Worm (Caenorhabditis elegans) whole organism, L4 larva: Measurements from ENCODE around the gene F40C5.2.
A peak's percentile ranks its signal among the peaks of the same experiment; 100 is the strongest.
"Not testable (repeated sequence)": the region's sequence is repeated elsewhere in the genome, so short reads cannot be mapped to it uniquely, and the experiment has no call there.

ENCODE experiments used
- F26F4.8 ChIP-seq: fragments of 200-800 bp; sonication (Bioruptor generic); conservative IDR thresholded peaks from 2 replicates; pipeline ENCODE4 v1.3.6; 2022; ENCODE audit warnings: missing genetic modification characterization, missing compliant biosample characterization
- F49E8.2 ChIP-seq: sonication (generic microtip); optimal IDR thresholded peaks from 2 replicates; lab custom pipeline; 2016; ENCODE audit warnings: missing compliant biosample characterization, mild to moderate bottlenecking, missing genetic modification characterization, borderline replicate concordance
- T26A8.4 ChIP-seq: fragments of 200-800 bp; sonication (Bioruptor generic); IDR thresholded peaks from 2 replicates; pipeline ENCODE4 v1.3.6; 2022; ENCODE audit warnings: missing genetic modification characterization, missing compliant biosample characterization
- aha-1 ChIP-seq: fragments of 150-350 bp; peaks from one replicate; lab custom pipeline; 2014; ENCODE audit warnings: missing biosample characterization, missing genetic modification characterization
- arid-1 ChIP-seq: fragments of 200-800 bp; sonication (Bioruptor generic); conservative IDR thresholded peaks from 2 replicates; pipeline ENCODE4 v1.3.6; 2022; ENCODE audit warnings: missing genetic modification reagents, missing genetic modification characterization, missing compliant biosample characterization
- ceh-44 ChIP-seq: fragments of 200-800 bp; sonication (Bioruptor generic); IDR thresholded peaks from 2 replicates; pipeline ENCODE4 v1.3.6; 2022; ENCODE audit warnings: missing genetic modification reagents, missing genetic modification characterization, missing compliant biosample characterization
- ceh-62 ChIP-seq: sonication (generic microtip); optimal IDR thresholded peaks from 2 replicates; lab custom pipeline; 2017; ENCODE audit warnings: missing biosample characterization, missing genetic modification characterization
- ceh-82 ChIP-seq: sonication (generic microtip); optimal IDR thresholded peaks from 2 replicates; lab custom pipeline; 2017; ENCODE audit warnings: missing biosample characterization, missing genetic modification characterization
- cey-2 ChIP-seq: sonication (generic microtip); optimal IDR thresholded peaks from 3 replicates; lab custom pipeline; 2017; ENCODE audit warnings: missing genetic modification characterization, mild to moderate bottlenecking, missing compliant biosample characterization, antibody characterized with exemption, borderline replicate concordance; ENCODE audit not compliant: insufficient read depth
- ctbp-1 ChIP-seq: fragments of 200-800 bp; sonication (Bioruptor generic); IDR thresholded peaks from 2 replicates; pipeline ENCODE4 v1.3.6; 2022; ENCODE audit warnings: missing genetic modification reagents, missing genetic modification characterization, missing compliant biosample characterization
- daf-16 ChIP-seq, 3 experiments: sonication (generic microtip); optimal IDR thresholded peaks; 2 replicates each; lab custom pipeline; 2016 to 2017; ENCODE audit warnings: missing genetic modification characterization in 3 of 3, missing genetic modification reagents in 3 of 3, mild to moderate bottlenecking in 2 of 3, missing compliant biosample characterization in 2 of 3, missing biosample characterization in 1 of 3, moderate library complexity in 1 of 3
- daf-19 ChIP-seq: fragments of 200-800 bp; sonication (Bioruptor generic); conservative IDR thresholded peaks from 2 replicates; pipeline ENCODE4 v1.3.6; 2022; ENCODE audit warnings: missing genetic modification characterization, missing compliant biosample characterization
- daf-8 ChIP-seq: fragments of 200-800 bp; sonication (Bioruptor generic); IDR thresholded peaks from 2 replicates; pipeline ENCODE4 v1.3.6; 2022; ENCODE audit warnings: missing genetic modification characterization, missing compliant biosample characterization
- dmd-8 ChIP-seq: fragments of 200-800 bp; sonication (Bioruptor generic); IDR thresholded peaks from 2 replicates; pipeline ENCODE4 v1.3.6; 2022; ENCODE audit warnings: missing genetic modification characterization, missing compliant biosample characterization
- dmd-9 ChIP-seq: fragments of 200-800 bp; sonication (Bioruptor generic); IDR thresholded peaks from 2 replicates; pipeline ENCODE4 v1.3.6; 2022; ENCODE audit warnings: missing genetic modification reagents, missing genetic modification characterization, missing compliant biosample characterization
- duxl-1 ChIP-seq: sonication (generic microtip); optimal IDR thresholded peaks from 2 replicates; lab custom pipeline; 2016; ENCODE audit warnings: mild to moderate bottlenecking, missing genetic modification characterization, moderate library complexity, missing compliant biosample characterization; ENCODE audit not compliant: poor library complexity
- fkh-10 ChIP-seq: fragments of 150-350 bp; optimal IDR thresholded peaks from 2 replicates; lab custom pipeline; 2014; ENCODE audit warnings: missing biosample characterization, missing genetic modification reagents, missing genetic modification characterization
- hlh-11 ChIP-seq: fragments of 200-800 bp; sonication (Bioruptor generic); optimal IDR thresholded peaks from 2 replicates; lab custom pipeline; 2018; ENCODE audit warnings: mild to moderate bottlenecking, missing genetic modification characterization, missing compliant biosample characterization
- hlh-30 ChIP-seq: sonication (generic microtip); optimal IDR thresholded peaks from 2 replicates; lab custom pipeline; 2017; ENCODE audit warnings: antibody characterized with exemption, mild to moderate bottlenecking, missing genetic modification characterization, missing compliant biosample characterization; ENCODE audit not compliant: insufficient read depth
- jun-1 ChIP-seq: fragments of 150-350 bp; optimal IDR thresholded peaks from 2 replicates; lab custom pipeline; 2014; ENCODE audit warnings: missing biosample characterization, missing genetic modification reagents, missing genetic modification characterization
- lin-38 ChIP-seq: fragments of 200-800 bp; sonication (Bioruptor generic); IDR thresholded peaks from 2 replicates; pipeline ENCODE4 v1.3.6; 2022; ENCODE audit warnings: missing genetic modification reagents, missing genetic modification characterization, missing compliant biosample characterization
- madf-9 ChIP-seq: fragments of 200-800 bp; sonication (Bioruptor generic); conservative IDR thresholded peaks from 2 replicates; pipeline ENCODE4 v1.3.6; 2022; ENCODE audit warnings: missing genetic modification reagents, missing genetic modification characterization, missing compliant biosample characterization
- mdt-29 ChIP-seq: fragments of 200-800 bp; sonication (Bioruptor generic); IDR thresholded peaks from 2 replicates; pipeline ENCODE4 v1.3.6; 2022; ENCODE audit warnings: missing genetic modification reagents, missing genetic modification characterization, missing compliant biosample characterization
- mxl-2 ChIP-seq: fragments of 200-800 bp; sonication (Bioruptor generic); conservative IDR thresholded peaks from 2 replicates; pipeline ENCODE4 v1.3.6; 2022; ENCODE audit warnings: missing genetic modification reagents, missing genetic modification characterization, missing compliant biosample characterization
- mxl-3 ChIP-seq: fragments of 200-800 bp; sonication (Bioruptor generic); optimal IDR thresholded peaks from 2 replicates; lab custom pipeline; 2018; ENCODE audit warnings: mild to moderate bottlenecking, missing genetic modification characterization, missing compliant biosample characterization
- nhr-111 ChIP-seq: fragments of 200-800 bp; sonication (Bioruptor generic); optimal IDR thresholded peaks from 2 replicates; lab custom pipeline; 2018; ENCODE audit warnings: mild to moderate bottlenecking, missing genetic modification characterization, missing compliant biosample characterization
- nhr-28 ChIP-seq: fragments of 150-350 bp; optimal IDR thresholded peaks from 2 replicates; lab custom pipeline; 2014; ENCODE audit warnings: missing biosample characterization, missing genetic modification characterization
- nhr-77 ChIP-seq: fragments of 150-350 bp; optimal IDR thresholded peaks from 2 replicates; lab custom pipeline; 2014; ENCODE audit warnings: missing biosample characterization, missing genetic modification characterization
- pha-4 ChIP-seq, 2 experiments: fragments of 150-350 bp in 1 of 2; fragments of 200-800 bp in 1 of 2; sonication (Bioruptor generic) in 1 of 2; IDR thresholded peaks in 1 of 2; optimal IDR thresholded peaks in 1 of 2; 2 replicates each; pipeline versions ENCODE4 v1.3.6 to Lab custom; 2014 to 2022; ENCODE audit warnings: missing genetic modification characterization in 2 of 2, missing genetic modification reagents in 2 of 2, missing biosample characterization in 1 of 2, missing compliant biosample characterization in 1 of 2
- php-3 ChIP-seq: fragments of 200-800 bp; sonication (Bioruptor generic); IDR thresholded peaks from 2 replicates; pipeline ENCODE4 v1.3.6; 2022; ENCODE audit warnings: missing genetic modification reagents, missing genetic modification characterization, missing compliant biosample characterization
- pqm-1 ChIP-seq: sonication (generic microtip); optimal IDR thresholded peaks from 2 replicates; lab custom pipeline; 2017; ENCODE audit warnings: missing biosample characterization, missing genetic modification characterization
- sdz-12 ChIP-seq: fragments of 200-800 bp; sonication (Bioruptor generic); optimal IDR thresholded peaks from 2 replicates; lab custom pipeline; 2018; ENCODE audit warnings: mild to moderate bottlenecking, missing genetic modification characterization, missing compliant biosample characterization
- skn-1 ChIP-seq: fragments of 150-350 bp; optimal IDR thresholded peaks from 2 replicates; lab custom pipeline; 2014; ENCODE audit warnings: missing biosample characterization, missing genetic modification characterization
- unc-130 ChIP-seq: sonication (generic microtip); optimal IDR thresholded peaks from 2 replicates; lab custom pipeline; 2016; ENCODE audit warnings: missing genetic modification reagents, missing genetic modification characterization, missing compliant biosample characterization
- unc-62 ChIP-seq, 3 experiments: fragments of 150-350 bp in 1 of 3; sonication (generic microtip); optimal IDR thresholded peaks in 2 of 3; peaks in 1 of 3; 1 replicate in 1 of 3; 2 replicates in 2 of 3; lab custom pipeline; 2014 to 2017; ENCODE audit warnings: missing biosample characterization in 3 of 3, missing genetic modification characterization in 3 of 3, missing genetic modification reagents in 3 of 3, missing genotype in 1 of 3
- zag-1 ChIP-seq: fragments of 150-350 bp; optimal IDR thresholded peaks from 2 replicates; lab custom pipeline; 2014; ENCODE audit warnings: missing biosample characterization, missing genetic modification characterization

F40C5.2 gene

ce11 chrV:3570695-3571094 lies at the start of gene F40C5.2:
TSS of gene F40C5.2 (plus strand) at chrV:3570995.
- not testable (repeated sequence) for TF ChIP-seq php-3 (GFP tag; lab: Robert Waterston, UW); mxl-3 (GFP tag; lab: Kevin White, UChicago); hlh-11 (tag; lab: Kevin White, UChicago)
- TF ChIP-seq, all 104 proteins: peak for 0; not testable (repeated sequence) for 104

ce11 chrV:3523262-3523661 lies 47.5 kb upstream of the F40C5.2 start, which contains the start of gene irg-1:
TSS of gene irg-1 (plus strand) at chrV:3523587.
- TF ChIP-seq F49E8.2 (tag; lab: Kevin White, UChicago), result no peak
- TF ChIP-seq nhr-28 (tag; lab: Kevin White, UChicago), result peak; percentile 54
- TF ChIP-seq arid-1 (GFP tag; lab: Robert Waterston, UW), result no peak
- peak; percentile 37 for TF ChIP-seq nhr-77 (tag; lab: Kevin White, UChicago)
- no peak for TF ChIP-seq daf-16 (GFP tag; optimal IDR thresholded peaks at IDR 0.05; lab: Kevin White, UChicago)
- peak; percentile 72 for TF ChIP-seq daf-16 (tag; optimal IDR thresholded peaks at IDR 0.05; lab: Kevin White, UChicago)
- TF ChIP-seq aha-1 (tag; lab: Kevin White, UChicago), result peak; percentile 56
- peak; percentile 4 for TF ChIP-seq pqm-1
- peak in 1 of 2 experiments; percentile 27 for TF ChIP-seq unc-62 (GFP tag; optimal IDR thresholded peaks at IDR 0.05 in 1 of 2; lab: Kevin White, UChicago)
- no peak for TF ChIP-seq unc-62 (tag; optimal IDR thresholded peaks at IDR 0.05; lab: Kevin White, UChicago)
- TF ChIP-seq pha-4 (GFP tag; IDR thresholded peaks at IDR 0.05; lab: Robert Waterston, UW), result no peak
- peak; percentile 30 for TF ChIP-seq pha-4 (tag; optimal IDR thresholded peaks at IDR 0.05; lab: Kevin White, UChicago)

DNA sequence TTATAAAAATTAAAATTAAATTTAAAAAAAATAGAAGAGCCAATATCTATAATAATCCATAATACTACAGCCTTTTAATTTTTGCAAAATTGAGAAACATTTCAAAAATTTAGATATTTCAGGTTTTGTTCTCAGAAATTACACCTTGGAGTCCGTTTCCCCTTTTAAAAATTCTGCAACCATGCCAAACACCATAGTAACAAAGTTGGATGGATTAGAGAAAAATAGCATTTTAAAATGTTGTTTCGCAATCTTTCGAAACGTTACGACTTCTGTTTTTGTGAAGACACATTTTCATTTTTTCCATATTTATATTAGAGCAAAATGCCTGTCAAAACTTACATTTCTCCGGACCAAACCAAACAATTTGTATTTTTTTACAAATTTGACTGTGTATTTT lies 45.8 kb upstream of the F40C5.2 start, which contains the start of gene T24A6.7:
Gene T24A6.7, plus strand, starts transcription at position 301 of the 400 bp plus-strand sequence.
- TF ChIP-seq ceh-44 (GFP tag; lab: Robert Waterston, UW) (no peak), T26A8.4 (no peak), duxl-1 (tag; lab: Kevin White, UChicago) (no peak), ceh-62 (tag; lab: Kevin White, UChicago) (no peak), mdt-29 (GFP tag; lab: Robert Waterston, UW) (no peak), lin-38 (GFP tag; lab: Robert Waterston, UW) (no peak), daf-8 (GFP tag; lab: Robert Waterston, UW) (no peak), madf-9 (GFP tag; lab: Robert Waterston, UW) (no peak), nhr-111 (GFP tag; lab: Kevin White, UChicago) (no peak), ceh-82 (tag; lab: Kevin White, UChicago) (no peak)

ce11 chrV:3526882-3527281 lies 43.9 kb upstream of the F40C5.2 start, which contains the start of gene str-260:
TSS of gene str-260 (plus strand) at chrV:3527182.
- TF ChIP-seq fkh-10 (no peak), dmd-8 (GFP tag; lab: Robert Waterston, UW) (no peak), daf-16 (GFP tag; optimal IDR thresholded peaks at IDR 0.05; lab: Kevin White, UChicago) (no peak), daf-16 (tag; optimal IDR thresholded peaks at IDR 0.05; lab: Kevin White, UChicago) (no peak), hlh-30 (no peak), mxl-2 (no peak)

ce11 chrV:3530403-3530802 lies 40.4 kb upstream of the F40C5.2 start, which contains the start of gene srbc-66:
TSS of gene srbc-66 (plus strand) at chrV:3530703.
- TF ChIP-seq ctbp-1 (GFP tag; lab: Robert Waterston, UW) (no peak), zag-1 (no peak), skn-1 (no peak), unc-130 (GFP tag; lab: Kevin White, UChicago) (no peak), dmd-9 (GFP tag; lab: Robert Waterston, UW) (no peak), nhr-111 (GFP tag; lab: Kevin White, UChicago) (no peak), hlh-11 (tag; lab: Kevin White, UChicago) (no peak), F26F4.8 (GFP tag; lab: Robert Waterston, UW) (no peak), cey-2 (no peak), daf-19 (no peak), sdz-12 (GFP tag; lab: Kevin White, UChicago) (no peak), jun-1 (tag; lab: Kevin White, UChicago) (no peak), mxl-3 (GFP tag; lab: Kevin White, UChicago) (no peak)
